Worm (Caenorhabditis elegans) whole organism, L4 larva: ENCODE results near the gene parn-2.

Source experiments
- ama-1 ChIP-seq: fragments of 150-350 bp; optimal IDR thresholded peaks from 2 replicates; lab custom pipeline; 2014; ENCODE audit warnings: inconsistent platforms, mixed read lengths
- fos-1 ChIP-seq: fragments of 150-350 bp; optimal IDR thresholded peaks from 2 replicates; lab custom pipeline; 2014; ENCODE audit warnings: missing biosample characterization, missing genetic modification characterization
- hmg-1.1 ChIP-seq: fragments of 200-800 bp; sonication (Bioruptor generic); IDR thresholded peaks from 2 replicates; pipeline ENCODE4 v1.3.6; 2022; ENCODE audit warnings: missing genetic modification reagents, missing genetic modification characterization, missing compliant biosample characterization
- jun-1 ChIP-seq: fragments of 150-350 bp; optimal IDR thresholded peaks from 2 replicates; lab custom pipeline; 2014; ENCODE audit warnings: missing biosample characterization, missing genetic modification reagents, missing genetic modification characterization
- lin-39 ChIP-seq: fragments of 150-350 bp; optimal IDR thresholded peaks from 2 replicates; lab custom pipeline; 2014; ENCODE audit warnings: missing biosample characterization, missing genetic modification reagents, missing genetic modification characterization
- lsy-2 ChIP-seq, 2 experiments: fragments of 150-350 bp in 1 of 2; sonication (generic microtip) in 1 of 2; optimal IDR thresholded peaks; 2 replicates each; lab custom pipeline; 2014 to 2017; ENCODE audit warnings: missing biosample characterization in 2 of 2, missing genetic modification characterization in 2 of 2
- mdl-1 ChIP-seq, 2 experiments: fragments of 150-350 bp in 1 of 2; sonication (generic microtip) in 1 of 2; optimal IDR thresholded peaks; 2 replicates each; lab custom pipeline; 2014 to 2017; ENCODE audit warnings: missing biosample characterization in 2 of 2, missing genetic modification characterization in 2 of 2
- nhr-25 ChIP-seq: sonication (generic microtip); optimal IDR thresholded peaks from 2 replicates; lab custom pipeline; 2017; ENCODE audit warnings: missing genetic modification characterization, mild to moderate bottlenecking, missing compliant biosample characterization, antibody characterized with exemption, moderate library complexity, borderline replicate concordance; ENCODE audit not compliant: insufficient read depth
- nhr-6 ChIP-seq: fragments of 150-350 bp; optimal IDR thresholded peaks from 2 replicates; lab custom pipeline; 2014; ENCODE audit warnings: missing biosample characterization, missing genetic modification characterization
- nhr-77 ChIP-seq: fragments of 150-350 bp; optimal IDR thresholded peaks from 2 replicates; lab custom pipeline; 2014; ENCODE audit warnings: missing biosample characterization, missing genetic modification characterization
- snpc-4 ChIP-seq: fragments of 150-350 bp; optimal IDR thresholded peaks from 2 replicates; lab custom pipeline; 2014; ENCODE audit warnings: missing biosample characterization, missing genetic modification characterization

DNA sequence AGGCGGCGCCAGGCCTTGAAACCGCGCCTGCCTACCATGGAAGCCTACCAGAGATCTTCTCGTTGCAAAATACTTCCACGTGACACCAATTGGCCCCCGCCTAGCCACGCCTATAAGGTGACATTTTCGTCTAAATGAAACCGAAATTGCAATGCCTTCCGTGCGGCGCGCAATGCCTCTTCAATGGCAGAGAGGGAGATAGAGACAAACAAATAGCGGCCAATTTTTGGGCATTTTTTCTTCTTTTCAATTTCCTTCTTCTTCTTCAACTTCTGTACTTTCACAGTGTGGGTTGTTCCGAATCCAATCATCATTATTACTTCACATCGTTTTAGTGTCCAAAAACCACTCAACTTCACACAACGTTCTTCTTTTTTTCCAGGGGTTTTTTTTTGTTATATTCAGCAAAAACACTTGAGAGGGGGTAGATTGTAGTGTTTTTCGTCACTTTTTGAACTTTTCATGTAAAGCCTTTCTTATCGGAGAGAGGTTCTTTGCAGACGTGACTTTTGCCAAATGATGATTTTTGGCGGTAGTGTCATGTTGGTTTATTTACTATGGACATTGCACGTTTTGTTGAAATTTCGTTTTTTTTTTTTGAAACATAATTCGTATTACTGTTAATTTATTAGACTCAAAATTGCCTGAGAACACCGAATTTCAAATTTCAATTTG lies 4.9 kb upstream of the parn-2 start:
- TF ChIP-seq nhr-77 (tag; lab: Kevin White, UChicago) = no peak
- TF ChIP-seq nhr-25 = no peak
- TF ChIP-seq nhr-6 (tag; lab: Kevin White, UChicago) = no peak
- TF ChIP-seq lin-39 = no peak
- TF ChIP-seq snpc-4 (tag; lab: Kevin White, UChicago) = no peak
- TF ChIP-seq lsy-2 (tag; optimal IDR thresholded peaks at IDR 0.05; lab: Kevin White, UChicago) = no peak
- peak in 1 of 2 experiments; percentile 25 for TF ChIP-seq mdl-1 (tag; optimal IDR thresholded peaks at IDR 0.05; lab: Kevin White, UChicago)
- TF ChIP-seq hmg-1.1 (GFP tag; lab: Robert Waterston, UW) = no peak
- TF ChIP-seq fos-1 (tag; lab: Kevin White, UChicago) = no peak
- TF ChIP-seq jun-1 = no peak
- TF ChIP-seq ama-1 (lab: Kevin White, UChicago) = no peak
